Worm (Caenorhabditis elegans) whole organism, mixed stage, embryonic: ENCODE results near the gene sri-48.
"Not testable (repeated sequence)": the region's sequence is repeated elsewhere in the genome, so short reads cannot be mapped to it uniquely, and the experiment has no call there.

Experiments used
- cnd-1 ChIP-seq: fragments of 200-800 bp; sonication (Bioruptor generic); optimal IDR thresholded peaks from 2 replicates; lab custom pipeline; 2018; ENCODE audit warnings: mild to moderate bottlenecking, missing genetic modification characterization, missing compliant biosample characterization
- nhr-12 ChIP-seq: fragments of 150-350 bp; optimal IDR thresholded peaks from 2 replicates; lab custom pipeline; 2014; ENCODE audit warnings: missing biosample characterization, missing genetic modification characterization
- sptf-1 ChIP-seq: sonication (generic microtip); optimal IDR thresholded peaks from 2 replicates; lab custom pipeline; 2017; ENCODE audit warnings: mild to moderate bottlenecking, missing genetic modification characterization, moderate library complexity, missing compliant biosample characterization
- unc-62 ChIP-seq: fragments of 150-350 bp; optimal IDR thresholded peaks from 2 replicates; lab custom pipeline; 2014; ENCODE audit warnings: missing biosample characterization, missing genetic modification reagents, missing genetic modification characterization

- TF ChIP-seq sptf-1 (tag; lab: Kevin White, UChicago); cnd-1; unc-62 (GFP tag; lab: Kevin White, UChicago); nhr-12 (tag; lab: Kevin White, UChicago): not testable (repeated sequence)
Observed at ce11 chrII:3184858-3185257, 16.3 kb downstream of the sri-48 start, which contains the start of gene sri-78.
